Worm (Caenorhabditis elegans) whole organism, midembryonic: ENCODE results near the gene ppm-1.D.
A peak's percentile ranks its signal among the peaks of the same experiment; 100 is the strongest.

ENCODE experiments used
- T22C8.4 ChIP-seq: fragments of 200-800 bp; sonication (Bioruptor generic); IDR thresholded peaks from 2 replicates; pipeline ENCODE4 v1.3.6; 2022; ENCODE audit warnings: missing genetic modification characterization, missing compliant biosample characterization
- cog-1 ChIP-seq: sonication (generic microtip); optimal IDR thresholded peaks from 2 replicates; lab custom pipeline; 2016; ENCODE audit warnings: missing genetic modification characterization, missing compliant biosample characterization
- flt-1 ChIP-seq: fragments of 200-800 bp; sonication (Bioruptor generic); IDR thresholded peaks from 2 replicates; pipeline ENCODE4 v1.3.6; 2022; ENCODE audit warnings: missing genetic modification characterization, missing compliant biosample characterization
- klf-2 ChIP-seq: fragments of 200-800 bp; sonication (Bioruptor generic); conservative IDR thresholded peaks from 2 replicates; pipeline ENCODE4 v1.3.6; 2022; ENCODE audit warnings: missing genetic modification reagents, missing genetic modification characterization, missing compliant biosample characterization
- med-1 ChIP-seq: sonication (generic microtip); optimal IDR thresholded peaks from 2 replicates; lab custom pipeline; 2017; ENCODE audit warnings: missing genetic modification characterization, mild to moderate bottlenecking, missing compliant biosample characterization, antibody characterized with exemption, missing genetic modification reagents; ENCODE audit not compliant: insufficient read depth
- ref-1 ChIP-seq: fragments of 200-800 bp; sonication (Bioruptor generic); conservative IDR thresholded peaks from 2 replicates; pipeline ENCODE4 v1.3.6; 2022; ENCODE audit warnings: missing genetic modification reagents, missing genetic modification characterization, missing compliant biosample characterization
- tab-1 ChIP-seq: fragments of 200-800 bp; sonication (Bioruptor generic); IDR thresholded peaks from 2 replicates; pipeline ENCODE4 v1.3.6; 2022; ENCODE audit warnings: missing genetic modification characterization, missing compliant biosample characterization
- ztf-23 ChIP-seq: fragments of 200-800 bp; sonication (Bioruptor generic); IDR thresholded peaks from 2 replicates; pipeline ENCODE4 v1.3.6; 2022; ENCODE audit warnings: missing genetic modification reagents, missing genetic modification characterization, missing compliant biosample characterization
- ztf-29 ChIP-seq: fragments of 200-800 bp; sonication (Bioruptor generic); IDR thresholded peaks from 2 replicates; pipeline ENCODE4 v1.3.6; 2022; ENCODE audit warnings: missing genetic modification reagents, missing genetic modification characterization, missing compliant biosample characterization

ppm-1.D gene

ce11 chrIII:2349956-2350355, 18.6 kb downstream of the ppm-1.D start:
- TF ChIP-seq med-1 (GFP tag; lab: Kevin White, UChicago) (no peak), ztf-29 (no peak), ztf-23 (GFP tag; lab: Robert Waterston, UW) (no peak), ref-1 (GFP tag; lab: Robert Waterston, UW) (no peak), T22C8.4 (no peak), cog-1 (tag; lab: Kevin White, UChicago) (no peak), klf-2 (no peak), tab-1 (GFP tag; lab: Robert Waterston, UW) (no peak), flt-1 (no peak)

DNA sequence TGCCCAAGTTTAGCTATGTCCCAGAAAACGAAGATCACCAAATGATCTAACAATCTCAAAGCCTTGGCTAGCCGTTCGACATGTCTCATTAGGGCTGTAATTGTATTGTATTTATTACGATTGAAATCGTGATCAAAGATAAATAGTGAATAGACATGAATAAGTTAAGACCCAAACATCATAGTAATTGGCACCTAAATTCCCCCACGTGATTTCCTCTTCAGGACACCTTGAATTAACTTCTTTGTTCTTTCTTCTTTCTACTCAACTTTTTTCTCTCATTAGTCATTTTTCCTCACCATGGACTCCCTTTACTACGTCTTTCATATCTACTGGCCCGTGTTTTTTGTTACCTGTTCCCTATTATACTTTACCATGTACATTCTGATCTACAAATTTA, 31.3 kb downstream of the ppm-1.D start, which contains the start of gene srd-69:
Gene srd-69 (plus strand): TSS at position 301 of the 400 bp plus-strand sequence.
- TF ChIP-seq flt-1: no peak
- TF ChIP-seq tab-1 (GFP tag; lab: Robert Waterston, UW): no peak
- no peak for TF ChIP-seq ztf-23 (GFP tag; lab: Robert Waterston, UW)
- no peak for TF ChIP-seq cog-1 (tag; lab: Kevin White, UChicago)
- TF ChIP-seq ztf-29: no peak

- TF ChIP-seq cog-1 (tag; lab: Kevin White, UChicago) (no peak), T22C8.4 (no peak), ztf-23 (GFP tag; lab: Robert Waterston, UW) (no peak), tab-1 (GFP tag; lab: Robert Waterston, UW) (no peak), flt-1 (no peak), med-1 (GFP tag; lab: Kevin White, UChicago) (no peak)
Measured at ce11 chrIII:2368424-2368823, 37.1 kb downstream of the ppm-1.D start, which contains the start of gene H04J21.4. Gene H04J21.4, minus strand, starts transcription at chrIII:2368524.

DNA sequence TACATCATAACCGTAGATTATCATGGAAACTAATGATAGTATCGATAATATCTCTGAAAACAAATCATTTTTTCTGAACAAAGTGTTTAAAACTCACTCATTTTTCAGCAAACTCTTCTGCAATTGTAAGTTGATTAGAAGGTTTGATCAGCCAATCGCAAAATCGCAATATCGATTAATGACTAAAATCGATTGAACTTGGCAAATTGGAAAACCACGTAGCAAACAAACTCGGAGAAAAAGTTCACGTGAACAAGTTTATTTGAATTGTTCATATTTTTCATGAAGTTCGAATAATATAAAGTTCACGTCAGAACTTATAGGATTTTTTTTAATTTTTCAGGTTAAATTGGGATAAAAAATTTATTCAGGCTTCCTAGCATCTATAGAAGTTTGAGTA, 40.5 kb downstream of the ppm-1.D start, which contains the start of gene H04J21.1:
Gene H04J21.1 (minus strand): TSS at position 101 of the 400 bp plus-strand sequence.
- no peak for TF ChIP-seq ztf-29
- TF ChIP-seq T22C8.4: no peak
- TF ChIP-seq flt-1: no peak
- no peak for TF ChIP-seq ztf-23 (GFP tag; lab: Robert Waterston, UW)
- TF ChIP-seq tab-1 (GFP tag; lab: Robert Waterston, UW): no peak
- no peak for TF ChIP-seq med-1 (GFP tag; lab: Kevin White, UChicago)
- no peak for TF ChIP-seq ref-1 (GFP tag; lab: Robert Waterston, UW)
- no peak for TF ChIP-seq cog-1 (tag; lab: Kevin White, UChicago)
- TF ChIP-seq klf-2: no peak

- peak; percentile 59; the same call in 1 of the 2 replicates for TF ChIP-seq T22C8.4
- TF ChIP-seq med-1 (GFP tag; lab: Kevin White, UChicago): no peak
Measured at ce11 chrIII:2375918-2376317, 44.5 kb downstream of the ppm-1.D start, which contains the start of gene H14E04.2. Gene H14E04.2, plus strand, starts transcription at chrIII:2376193.

ce11 chrIII:2384364-2384763, 53.0 kb downstream of the ppm-1.D start:
- TF ChIP-seq ztf-23 (GFP tag; lab: Robert Waterston, UW) (no peak), T22C8.4 (peak; percentile 76)

DNA sequence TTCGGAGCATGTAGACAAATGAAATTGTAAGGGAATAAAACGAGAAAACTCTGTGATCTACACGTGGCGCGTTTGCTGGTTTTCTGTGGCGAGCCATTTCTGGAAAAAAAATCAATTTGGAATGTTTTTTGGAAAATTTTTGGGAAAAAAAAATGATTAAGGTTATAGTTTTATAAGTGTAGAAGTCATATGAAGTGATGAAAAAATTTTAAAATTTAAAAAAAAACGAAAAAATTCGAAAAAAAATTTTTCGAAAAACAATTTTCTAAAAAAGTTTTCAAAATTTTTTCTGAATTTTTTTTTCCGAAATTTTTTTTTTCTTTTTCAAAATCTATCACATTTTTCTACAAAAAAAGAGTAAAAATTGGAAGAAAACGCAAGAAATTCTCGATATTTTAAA, 55.1 kb downstream of the ppm-1.D start, which contains the start of gene H14E04.3:
Gene H14E04.3 (minus strand): TSS at position 101 of the 400 bp plus-strand sequence.
- no peak for TF ChIP-seq cog-1 (tag; lab: Kevin White, UChicago)
- TF ChIP-seq klf-2: no peak
- no peak for TF ChIP-seq med-1 (GFP tag; lab: Kevin White, UChicago)
- TF ChIP-seq ztf-29: no peak
- TF ChIP-seq tab-1 (GFP tag; lab: Robert Waterston, UW): no peak
- no peak for TF ChIP-seq flt-1
- no peak for TF ChIP-seq ref-1 (GFP tag; lab: Robert Waterston, UW)
- TF ChIP-seq ztf-23 (GFP tag; lab: Robert Waterston, UW): no peak
- no peak for TF ChIP-seq T22C8.4

ce11 chrIII:2391704-2392103, 60.3 kb downstream of the ppm-1.D start:
- TF ChIP-seq med-1 (GFP tag; lab: Kevin White, UChicago): no peak
- no peak for TF ChIP-seq klf-2
- no peak for TF ChIP-seq ztf-29
- TF ChIP-seq ref-1 (GFP tag; lab: Robert Waterston, UW): no peak
- no peak for TF ChIP-seq T22C8.4
- TF ChIP-seq ztf-23 (GFP tag; lab: Robert Waterston, UW): no peak
- TF ChIP-seq cog-1 (tag; lab: Kevin White, UChicago): no peak
